Worm (Caenorhabditis elegans): Measurements from ENCODE around the gene ttr-30.

ce11 chrX:7303115-7303514, 27.6 kb upstream of the ttr-30 start:
- TF ChIP-seq ama-1 (optimal IDR thresholded peaks at IDR 0.05) (no peak), scrt-1 (GFP tag; IDR thresholded peaks at IDR 0.05) (no peak), tra-4 (tag; optimal IDR thresholded peaks at IDR 0.05) (no peak), sea-1 (GFP tag; conservative IDR thresholded peaks at IDR 0.05) (no peak), B0310.2 (tag; optimal IDR thresholded peaks at IDR 0.05) (no peak), hmbx-1 (tag; optimal IDR thresholded peaks at IDR 0.05) (no peak), ceh-36 (tag; optimal IDR thresholded peaks at IDR 0.05) (no peak), hnd-1 (tag; optimal IDR thresholded peaks at IDR 0.05) (no peak)
